Fruit fly (Drosophila melanogaster): ENCODE results near the gene CG11029.

- TF ChIP-seq sv (GFP tag; optimal IDR thresholded peaks at IDR 0.05), result no peak
- no peak for TF ChIP-seq Hr83 (GFP tag; optimal IDR thresholded peaks at IDR 0.05; ENCODE audit: poor library complexity, severe bottlenecking)
- TF ChIP-seq Vsx2 (GFP tag; optimal IDR thresholded peaks at IDR 0.05; ENCODE audit: partially characterized antibody), result no peak
- TF ChIP-seq Hr78 (GFP tag; optimal IDR thresholded peaks at IDR 0.05), result no peak
- no peak for TF ChIP-seq Rel (GFP tag; optimal IDR thresholded peaks at IDR 0.05)
- TF ChIP-seq Rel (tag; optimal IDR thresholded peaks at IDR 0.05), result no peak
These were observed 25.2 kb downstream of the CG11029 start for dm6 chr2L:5771179-5771578.

Measured in whole organism, wandering third instar larva.